Fruit fly (Drosophila melanogaster): ENCODE measurements around the gene Cad86C.
A peak's percentile ranks its signal among the peaks of the same experiment; 100 is the strongest.

Gene Cad86C

DNA sequence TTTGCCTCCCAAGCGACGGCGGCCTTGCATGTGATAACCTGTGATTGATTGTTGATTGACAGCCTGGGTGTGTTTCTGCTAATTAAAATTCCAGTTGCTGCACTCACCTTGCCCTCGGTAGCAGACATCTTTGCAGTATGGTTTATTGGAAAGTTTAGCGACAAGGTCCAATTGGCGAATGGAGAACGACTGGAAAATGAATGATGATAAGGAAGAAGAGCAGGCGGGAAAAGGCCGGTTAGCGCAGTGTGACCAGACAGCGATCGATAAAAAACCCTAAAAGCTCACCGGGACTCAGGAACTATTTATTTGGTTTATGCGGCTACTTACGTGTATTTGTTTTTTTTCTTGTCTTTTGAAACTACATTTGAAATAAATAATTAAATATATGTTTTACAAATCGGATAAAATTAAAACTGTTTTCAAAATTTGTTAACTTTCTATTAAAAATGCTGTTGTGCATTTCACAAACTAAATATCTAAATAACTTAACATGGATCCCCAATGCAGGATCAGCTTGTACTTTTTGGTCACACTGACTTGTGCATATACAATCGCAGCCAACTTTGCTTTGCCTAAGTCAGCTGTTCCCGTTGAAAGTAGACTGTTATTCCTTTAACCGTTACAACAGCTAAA, 45.4 kb downstream of the Cad86C start, which contains the start of gene Fdh (continued):
- TF ChIP-seq Fer1 (GFP tag; optimal IDR thresholded peaks at IDR 0.05) (peak; percentile 51), CG15011 (GFP tag; optimal IDR thresholded peaks at IDR 0.05) (no peak), danr (GFP tag; IDR thresholded peaks at IDR 0.05) (no peak), CG11695 (GFP tag; IDR thresholded peaks at IDR 0.05) (peak; percentile 19; the same call in 1 of the 3 replicates), oc (tag; optimal IDR thresholded peaks at IDR 0.05) (peak; percentile 31), HHEX (GFP tag; optimal IDR thresholded peaks at IDR 0.05) (peak; percentile 66), Eip74EF (GFP tag; optimal IDR thresholded peaks at IDR 0.05) (peak in 1 of 2 experiments; percentile 38), Nf-YC (tag; optimal IDR thresholded peaks at IDR 0.05) (peak; percentile 70), CG10147 (GFP tag; optimal IDR thresholded peaks at IDR 0.05) (peak; percentile 58), HLH3B (GFP tag; IDR thresholded peaks at IDR 0.05) (peak; percentile 37; the same call in 1 of the 2 replicates), Side (GFP tag; optimal IDR thresholded peaks at IDR 0.05) (no peak), CG9727 (GFP tag; optimal IDR thresholded peaks at IDR 0.05) (peak; percentile 66), CG6654 (GFP tag; optimal IDR thresholded peaks at IDR 0.05) (peak; percentile 18), sima (GFP tag; optimal IDR thresholded peaks at IDR 0.05) (no peak), CG9932 (GFP tag; IDR thresholded peaks at IDR 0.05) (no peak; the same call in 1 of the 2 replicates), CG8281 (tag; optimal IDR thresholded peaks at IDR 0.05) (no peak), Fer2 (tag; optimal IDR thresholded peaks at IDR 0.05) (peak; percentile 32), wdn (GFP tag; IDR thresholded peaks at IDR 0.05) (no peak), Hmr (GFP tag; optimal IDR thresholded peaks at IDR 0.05) (peak; percentile 64), zen (tag; optimal IDR thresholded peaks at IDR 0.05) (peak; percentile 43), row (GFP tag; IDR thresholded peaks at IDR 0.05) (peak; percentile 80), fd102C (GFP tag; optimal IDR thresholded peaks at IDR 0.05) (no peak), CG30403 (GFP tag; optimal IDR thresholded peaks at IDR 0.05) (peak; percentile 69), CG1647 (GFP tag; optimal IDR thresholded peaks at IDR 0.05) (no peak), luna (GFP tag; optimal IDR thresholded peaks at IDR 0.05) (no peak), kay (GFP tag; optimal IDR thresholded peaks at IDR 0.05) (no peak), Chrac-16 (GFP tag; optimal IDR thresholded peaks at IDR 0.05) (peak; percentile 38), CG8290 (GFP tag; optimal IDR thresholded peaks at IDR 0.05) (peak; percentile 89), CG8290 (tag; optimal IDR thresholded peaks at IDR 0.05) (peak; percentile 47 to 81), Tbp (GFP tag; optimal IDR thresholded peaks at IDR 0.05) (no peak), Myb (GFP tag; optimal IDR thresholded peaks at IDR 0.05) (peak; percentile 58), Vsx1 (GFP tag; optimal IDR thresholded peaks at IDR 0.05) (peak; percentile 38), Mrtf (GFP tag; IDR thresholded peaks at IDR 0.05) (0 out of 3 replicates have a peak, but pooled peaks have one; percentile 41), CG17359 (tag; optimal IDR thresholded peaks at IDR 0.05) (peak; percentile 63), Sox102F (GFP tag; optimal IDR thresholded peaks at IDR 0.05) (peak; percentile 41), Dll (GFP tag; IDR thresholded peaks at IDR 0.05; ENCODE audit: partially characterized antibody) (no peak), vfl (GFP tag; optimal IDR thresholded peaks at IDR 0.05) (peak; percentile 19), ato (GFP tag; IDR thresholded peaks at IDR 0.05; ENCODE audit: partially characterized antibody) (no peak), HLH54F (GFP tag; optimal IDR thresholded peaks at IDR 0.05) (no peak), Gug (GFP tag; IDR thresholded peaks at IDR 0.05) (no peak), CG3407 (GFP tag; optimal IDR thresholded peaks at IDR 0.05) (peak; percentile 52), Opbp (GFP tag; IDR thresholded peaks at IDR 0.05; ENCODE audit: partially characterized antibody) (peak; percentile 96), Kr (GFP tag; optimal IDR thresholded peaks at IDR 0.05) (no peak), usp (GFP tag; optimal IDR thresholded peaks at IDR 0.05) (no peak), CkIIα-i1 (GFP tag; IDR thresholded peaks at IDR 0.05) (no peak), bab2 (GFP tag; optimal IDR thresholded peaks at IDR 0.05) (peak; percentile 55), CG4282 (GFP tag; optimal IDR thresholded peaks at IDR 0.05) (no peak), CG1792 (GFP tag; optimal IDR thresholded peaks at IDR 0.05) (peak; percentile 10), CG1233 (GFP tag; optimal IDR thresholded peaks at IDR 0.05) (peak; percentile 66), Optix (GFP tag; IDR thresholded peaks at IDR 0.05) (no peak)
